Worm (Caenorhabditis elegans) whole organism, L4 larva: ENCODE data around the gene cpt-4.

Source experiments
- D1046.2 ChIP-seq: fragments of 200-800 bp; sonication (Bioruptor generic); IDR thresholded peaks from 2 replicates; pipeline ENCODE4 v1.3.6; 2022; ENCODE audit warnings: missing genetic modification characterization, missing compliant biosample characterization
- F10B5.3 ChIP-seq: sonication (generic microtip); optimal IDR thresholded peaks from 2 replicates; lab custom pipeline; 2016; ENCODE audit warnings: mild to moderate bottlenecking, missing genetic modification characterization, missing compliant biosample characterization
- F44E2.7 ChIP-seq: fragments of 200-800 bp; sonication (Bioruptor generic); IDR thresholded peaks from 2 replicates; pipeline ENCODE4 v2.1.2; 2022; ENCODE audit warnings: missing genetic modification characterization, missing compliant biosample characterization
- T20F7.1 ChIP-seq: fragments of 200-800 bp; sonication (Bioruptor generic); optimal IDR thresholded peaks from 2 replicates; lab custom pipeline; 2018; ENCODE audit warnings: mild to moderate bottlenecking, missing genetic modification characterization, missing compliant biosample characterization
- Y48G9A.11 ChIP-seq: fragments of 200-800 bp; sonication (Bioruptor generic); IDR thresholded peaks from 2 replicates; pipeline ENCODE4 v1.3.6; 2022; ENCODE audit warnings: missing genetic modification reagents, missing genetic modification characterization, missing compliant biosample characterization
- ZK546.5 ChIP-seq, 2 experiments: sonication (generic microtip); optimal IDR thresholded peaks; 2 replicates each; lab custom pipeline; 2017; ENCODE audit warnings: missing biosample characterization in 2 of 2, missing genetic modification characterization in 2 of 2
- aha-1 ChIP-seq: fragments of 150-350 bp; peaks from one replicate; lab custom pipeline; 2014; ENCODE audit warnings: missing biosample characterization, missing genetic modification characterization
- aly-2 ChIP-seq: sonication (generic microtip); optimal IDR thresholded peaks from 2 replicates; lab custom pipeline; 2018; ENCODE audit warnings: missing biosample characterization, missing genetic modification characterization
- ceh-32 ChIP-seq: sonication (generic microtip); optimal IDR thresholded peaks from 2 replicates; lab custom pipeline; 2016; ENCODE audit warnings: mild to moderate bottlenecking, missing genetic modification characterization, missing compliant biosample characterization; ENCODE audit not compliant: poor library complexity
- ceh-82 ChIP-seq: sonication (generic microtip); optimal IDR thresholded peaks from 2 replicates; lab custom pipeline; 2017; ENCODE audit warnings: missing biosample characterization, missing genetic modification characterization
- ces-1 ChIP-seq: fragments of 150-350 bp; sonication (generic microtip); optimal IDR thresholded peaks from 4 replicates; lab custom pipeline; 2014; ENCODE audit warnings: missing biosample characterization, missing genetic modification reagents, missing genetic modification characterization
- daf-12 ChIP-seq: fragments of 150-350 bp; optimal IDR thresholded peaks from 2 replicates; lab custom pipeline; 2014; ENCODE audit warnings: missing biosample characterization, missing genetic modification reagents, missing genetic modification characterization
- daf-16 ChIP-seq, 3 experiments: sonication (generic microtip); optimal IDR thresholded peaks; 2 replicates each; lab custom pipeline; 2016 to 2017; ENCODE audit warnings: missing genetic modification characterization in 3 of 3, missing genetic modification reagents in 3 of 3, mild to moderate bottlenecking in 2 of 3, missing compliant biosample characterization in 2 of 3, missing biosample characterization in 1 of 3, moderate library complexity in 1 of 3
- daf-19 ChIP-seq: fragments of 200-800 bp; sonication (Bioruptor generic); conservative IDR thresholded peaks from 2 replicates; pipeline ENCODE4 v1.3.6; 2022; ENCODE audit warnings: missing genetic modification characterization, missing compliant biosample characterization
- daf-8 ChIP-seq: fragments of 200-800 bp; sonication (Bioruptor generic); IDR thresholded peaks from 2 replicates; pipeline ENCODE4 v1.3.6; 2022; ENCODE audit warnings: missing genetic modification characterization, missing compliant biosample characterization
- dmd-8 ChIP-seq: fragments of 200-800 bp; sonication (Bioruptor generic); IDR thresholded peaks from 2 replicates; pipeline ENCODE4 v1.3.6; 2022; ENCODE audit warnings: missing genetic modification characterization, missing compliant biosample characterization
- dve-1 ChIP-seq: sonication (generic microtip); optimal IDR thresholded peaks from 2 replicates; lab custom pipeline; 2017; ENCODE audit warnings: antibody characterized with exemption, mild to moderate bottlenecking, missing genetic modification characterization, missing compliant biosample characterization; ENCODE audit not compliant: insufficient read depth
- egl-27 ChIP-seq: sonication (generic microtip); optimal IDR thresholded peaks from 3 replicates; lab custom pipeline; 2017; ENCODE audit warnings: missing biosample characterization, missing genetic modification reagents, missing genetic modification characterization
- egl-43 ChIP-seq: fragments of 200-800 bp; sonication (Bioruptor generic); IDR thresholded peaks from 2 replicates; pipeline ENCODE4 v1.3.6; 2022; ENCODE audit warnings: missing genetic modification reagents, missing genetic modification characterization, missing compliant biosample characterization
- fos-1 ChIP-seq: fragments of 150-350 bp; optimal IDR thresholded peaks from 2 replicates; lab custom pipeline; 2014; ENCODE audit warnings: missing biosample characterization, missing genetic modification characterization
- hlh-30 ChIP-seq: sonication (generic microtip); optimal IDR thresholded peaks from 2 replicates; lab custom pipeline; 2017; ENCODE audit warnings: antibody characterized with exemption, mild to moderate bottlenecking, missing genetic modification characterization, missing compliant biosample characterization; ENCODE audit not compliant: insufficient read depth
- hmg-1.1 ChIP-seq: fragments of 200-800 bp; sonication (Bioruptor generic); IDR thresholded peaks from 2 replicates; pipeline ENCODE4 v1.3.6; 2022; ENCODE audit warnings: missing genetic modification reagents, missing genetic modification characterization, missing compliant biosample characterization
- jun-1 ChIP-seq: fragments of 150-350 bp; optimal IDR thresholded peaks from 2 replicates; lab custom pipeline; 2014; ENCODE audit warnings: missing biosample characterization, missing genetic modification reagents, missing genetic modification characterization
- lim-7 ChIP-seq: fragments of 200-800 bp; sonication (Bioruptor generic); IDR thresholded peaks from 2 replicates; pipeline ENCODE4 v1.3.6; 2022; ENCODE audit warnings: missing genetic modification characterization, missing compliant biosample characterization
- lin-1 ChIP-seq: fragments of 200-800 bp; sonication (Bioruptor generic); IDR thresholded peaks from 2 replicates; pipeline ENCODE4 v1.3.6; 2022; ENCODE audit warnings: missing genetic modification reagents, missing genetic modification characterization, missing compliant biosample characterization
- lin-15B ChIP-seq: fragments of 150-350 bp; sonication (generic microtip); optimal IDR thresholded peaks from 3 replicates; lab custom pipeline; 2014; ENCODE audit warnings: missing biosample characterization, missing genetic modification characterization
- lin-38 ChIP-seq: fragments of 200-800 bp; sonication (Bioruptor generic); IDR thresholded peaks from 2 replicates; pipeline ENCODE4 v1.3.6; 2022; ENCODE audit warnings: missing genetic modification reagents, missing genetic modification characterization, missing compliant biosample characterization
- madf-9 ChIP-seq: fragments of 200-800 bp; sonication (Bioruptor generic); conservative IDR thresholded peaks from 2 replicates; pipeline ENCODE4 v1.3.6; 2022; ENCODE audit warnings: missing genetic modification reagents, missing genetic modification characterization, missing compliant biosample characterization
- mdl-1 ChIP-seq, 2 experiments: fragments of 150-350 bp in 1 of 2; sonication (generic microtip) in 1 of 2; optimal IDR thresholded peaks; 2 replicates each; lab custom pipeline; 2014 to 2017; ENCODE audit warnings: missing biosample characterization in 2 of 2, missing genetic modification characterization in 2 of 2
- mxl-3 ChIP-seq: fragments of 200-800 bp; sonication (Bioruptor generic); optimal IDR thresholded peaks from 2 replicates; lab custom pipeline; 2018; ENCODE audit warnings: mild to moderate bottlenecking, missing genetic modification characterization, missing compliant biosample characterization
- nhr-102 ChIP-seq: sonication (generic microtip); optimal IDR thresholded peaks from 2 replicates; lab custom pipeline; 2016; ENCODE audit warnings: mild to moderate bottlenecking, missing genetic modification characterization, moderate library complexity, missing compliant biosample characterization
- nhr-111 ChIP-seq: fragments of 200-800 bp; sonication (Bioruptor generic); optimal IDR thresholded peaks from 2 replicates; lab custom pipeline; 2018; ENCODE audit warnings: mild to moderate bottlenecking, missing genetic modification characterization, missing compliant biosample characterization
- nhr-25 ChIP-seq: sonication (generic microtip); optimal IDR thresholded peaks from 2 replicates; lab custom pipeline; 2017; ENCODE audit warnings: missing genetic modification characterization, mild to moderate bottlenecking, missing compliant biosample characterization, antibody characterized with exemption, moderate library complexity, borderline replicate concordance; ENCODE audit not compliant: insufficient read depth
- nhr-6 ChIP-seq: fragments of 150-350 bp; optimal IDR thresholded peaks from 2 replicates; lab custom pipeline; 2014; ENCODE audit warnings: missing biosample characterization, missing genetic modification characterization
- saeg-2 ChIP-seq: fragments of 200-800 bp; sonication (Bioruptor generic); IDR thresholded peaks from 2 replicates; pipeline ENCODE4 v1.3.6; 2022; ENCODE audit warnings: missing genetic modification reagents, missing genetic modification characterization, missing compliant biosample characterization
- set-16 ChIP-seq: fragments of 200-800 bp; sonication (Bioruptor generic); IDR thresholded peaks from 2 replicates; pipeline ENCODE4 v1.3.6; 2022; ENCODE audit warnings: missing genetic modification reagents, missing genetic modification characterization, missing compliant biosample characterization
- spr-3 ChIP-seq: fragments of 200-800 bp; sonication (Bioruptor generic); optimal IDR thresholded peaks from 2 replicates; lab custom pipeline; 2018; ENCODE audit warnings: mild to moderate bottlenecking, missing genetic modification characterization, missing compliant biosample characterization
- unc-62 ChIP-seq, 3 experiments: fragments of 150-350 bp in 1 of 3; sonication (generic microtip); optimal IDR thresholded peaks in 2 of 3; peaks in 1 of 3; 1 replicate in 1 of 3; 2 replicates in 2 of 3; lab custom pipeline; 2014 to 2017; ENCODE audit warnings: missing biosample characterization in 3 of 3, missing genetic modification characterization in 3 of 3, missing genetic modification reagents in 3 of 3, missing genotype in 1 of 3
- vab-7 ChIP-seq: fragments of 200-800 bp; sonication (Bioruptor generic); IDR thresholded peaks from 2 replicates; pipeline ENCODE4 v1.3.6; 2022; ENCODE audit warnings: missing genetic modification reagents, missing genetic modification characterization, missing compliant biosample characterization
- zag-1 ChIP-seq: fragments of 150-350 bp; optimal IDR thresholded peaks from 2 replicates; lab custom pipeline; 2014; ENCODE audit warnings: missing biosample characterization, missing genetic modification characterization
- zip-2 ChIP-seq: fragments of 150-350 bp; optimal IDR thresholded peaks from 2 replicates; lab custom pipeline; 2014; ENCODE audit warnings: missing biosample characterization, missing genetic modification characterization
- ztf-11 ChIP-seq: fragments of 150-350 bp; optimal IDR thresholded peaks from 2 replicates; lab custom pipeline; 2014; ENCODE audit warnings: missing biosample characterization, missing genetic modification characterization

The cpt-4 gene

ce11 chrV:5064761-5065421, 37.4 kb upstream of the cpt-4 start, which contains the start of gene mlk-1 (continued):
- peak; percentile 46; the same call in 1 of the 2 replicates for TF ChIP-seq set-16 (GFP tag; lab: Robert Waterston, UW)
- TF ChIP-seq nhr-111: no peak
- TF ChIP-seq zip-2 (tag; lab: Kevin White, UChicago): no peak
- no peak for TF ChIP-seq F10B5.3 (tag; lab: Kevin White, UChicago)
- TF ChIP-seq unc-62 (GFP tag; optimal IDR thresholded peaks at IDR 0.05 in 1 of 2; lab: Kevin White, UChicago): peak in 1 of 2 experiments; percentile 99
- no peak for TF ChIP-seq unc-62 (tag; optimal IDR thresholded peaks at IDR 0.05; lab: Kevin White, UChicago)
- TF ChIP-seq daf-16 (GFP tag; optimal IDR thresholded peaks at IDR 0.05; lab: Kevin White, UChicago): no peak
- peak; percentile 31 for TF ChIP-seq daf-16 (tag; optimal IDR thresholded peaks at IDR 0.05; lab: Kevin White, UChicago)
- no peak for TF ChIP-seq lin-15B (tag; lab: Kevin White, UChicago)
- TF ChIP-seq T20F7.1 (GFP tag; lab: Kevin White, UChicago): no peak
- peak; percentile 96 for TF ChIP-seq aha-1 (tag; lab: Kevin White, UChicago)
- TF ChIP-seq madf-9: no peak
- no peak for TF ChIP-seq vab-7 (GFP tag; lab: Robert Waterston, UW)
- TF ChIP-seq nhr-25 (tag; lab: Kevin White, UChicago): peak; percentile 60
- TF ChIP-seq spr-3 (GFP tag; lab: Kevin White, UChicago): no peak

- TF ChIP-seq egl-27 (tag; lab: Kevin White, UChicago): no peak
- TF ChIP-seq ZK546.5 (tag; optimal IDR thresholded peaks at IDR 0.05; lab: Kevin White, UChicago): no peak
- TF ChIP-seq fos-1 (tag; lab: Kevin White, UChicago): no peak
- TF ChIP-seq mdl-1 (tag; optimal IDR thresholded peaks at IDR 0.05; lab: Kevin White, UChicago): no peak
- no peak for TF ChIP-seq lim-7 (GFP tag; lab: Robert Waterston, UW)
- no peak for TF ChIP-seq nhr-6 (tag; lab: Kevin White, UChicago)
- no peak for TF ChIP-seq nhr-25 (tag; lab: Kevin White, UChicago)
- TF ChIP-seq daf-19 (GFP tag; lab: Robert Waterston, UW): no peak
- no peak for TF ChIP-seq F44E2.7 (GFP tag; lab: Robert Waterston, UW)
- no peak for TF ChIP-seq daf-12
- TF ChIP-seq nhr-102 (tag; lab: Kevin White, UChicago): no peak
- TF ChIP-seq daf-8 (GFP tag; lab: Robert Waterston, UW): no peak
- TF ChIP-seq unc-62 (GFP tag; optimal IDR thresholded peaks at IDR 0.05 in 1 of 2; lab: Kevin White, UChicago): no peak
- TF ChIP-seq unc-62 (tag; optimal IDR thresholded peaks at IDR 0.05; lab: Kevin White, UChicago): no peak
- no peak for TF ChIP-seq daf-16 (GFP tag; optimal IDR thresholded peaks at IDR 0.05; lab: Kevin White, UChicago)
- no peak for TF ChIP-seq daf-16 (tag; optimal IDR thresholded peaks at IDR 0.05; lab: Kevin White, UChicago)
- no peak for TF ChIP-seq lin-38 (GFP tag; lab: Robert Waterston, UW)
- no peak for TF ChIP-seq Y48G9A.11 (GFP tag; lab: Robert Waterston, UW)
- no peak for TF ChIP-seq madf-9
Measured at ce11 chrV:5053335-5053734, 25.8 kb upstream of the cpt-4 start, which contains the start of gene cwp-4. Gene cwp-4, plus strand, starts transcription at chrV:5053635.

- TF ChIP-seq dmd-8 (GFP tag; lab: Robert Waterston, UW) (no peak), hmg-1.1 (GFP tag; lab: Robert Waterston, UW) (no peak), saeg-2 (GFP tag; lab: Robert Waterston, UW) (no peak), dve-1 (no peak), aly-2 (no peak), ztf-11 (tag; lab: Kevin White, UChicago) (no peak)
Measured at ce11 chrV:5052233-5052632, 24.7 kb upstream of the cpt-4 start, which contains the start of gene K11D12.12. Gene K11D12.12, plus strand, starts transcription at chrV:5052261.

- TF ChIP-seq egl-27 (tag; lab: Kevin White, UChicago) (no peak), zag-1 (tag; lab: Kevin White, UChicago) (no peak), hlh-30 (tag; lab: Kevin White, UChicago) (no peak), ces-1 (no peak), daf-16 (GFP tag; optimal IDR thresholded peaks at IDR 0.05; lab: Kevin White, UChicago) (no peak), daf-16 (tag; optimal IDR thresholded peaks at IDR 0.05; lab: Kevin White, UChicago) (no peak), jun-1 (no peak), mxl-3 (GFP tag; lab: Kevin White, UChicago) (no peak), D1046.2 (GFP tag; lab: Robert Waterston, UW) (no peak), ztf-11 (tag; lab: Kevin White, UChicago) (no peak), ceh-82 (tag; lab: Kevin White, UChicago) (no peak), ZK546.5 (tag; optimal IDR thresholded peaks at IDR 0.05; lab: Kevin White, UChicago) (no peak), ceh-32 (tag; lab: Kevin White, UChicago) (no peak), egl-43 (GFP tag; lab: Robert Waterston, UW) (peak; percentile 44; the same call in 1 of the 2 replicates), lin-1 (GFP tag; lab: Robert Waterston, UW) (no peak)
Measured at ce11 chrV:5050073-5050599, 22.6 kb upstream of the cpt-4 start.
